Worm (Caenorhabditis elegans): ENCODE results near the gene dnj-8.

Gene dnj-8

ce11 chrII:6588605-6589292, 9.1 kb downstream of the dnj-8 start, which contains the start of gene icd-1 (continued):
- TF ChIP-seq lin-26 (GFP tag; IDR thresholded peaks at IDR 0.05) (peak; percentile 45; the same call in 1 of the 2 replicates), lir-1 (GFP tag; conservative IDR thresholded peaks at IDR 0.05) (peak; percentile 85), him-1 (tag; optimal IDR thresholded peaks at IDR 0.05) (peak; percentile 63), nhr-120 (GFP tag; IDR thresholded peaks at IDR 0.05) (no peak), lin-35 (GFP tag; optimal IDR thresholded peaks at IDR 0.05) (peak in 2 of 3 experiments; percentile 67 to 88), nhr-80 (tag; optimal IDR thresholded peaks at IDR 0.05) (peak; percentile 69), D2030.7 (GFP tag; IDR thresholded peaks at IDR 0.05) (peak; percentile 89), K12H6.12 (tag; optimal IDR thresholded peaks at IDR 0.05) (peak; percentile 91), F49E8.2 (tag; optimal IDR thresholded peaks at IDR 0.05; ENCODE audit: insufficient read depth) (peak; percentile 96), unc-62 (GFP tag; optimal IDR thresholded peaks at IDR 0.05) (peak; percentile 95), madf-6 (GFP tag; IDR thresholded peaks at IDR 0.05) (peak; percentile 92), athp-1 (tag; optimal IDR thresholded peaks at IDR 0.05) (peak; percentile 91), fkh-3 (tag; optimal IDR thresholded peaks at IDR 0.05) (no peak), rcor-1 (GFP tag; IDR thresholded peaks at IDR 0.05) (peak; percentile 93), gei-17 (GFP tag; optimal IDR thresholded peaks at IDR 0.05) (peak; percentile 80), sea-2 (GFP tag; IDR thresholded peaks at IDR 0.05) (no peak), efl-1 (GFP tag; optimal IDR thresholded peaks at IDR 0.05) (peak; percentile 64), B0019.2 (GFP tag; conservative IDR thresholded peaks at IDR 0.05) (peak; percentile 74; the same call in 1 of the 2 replicates), chd-7 (tag; optimal IDR thresholded peaks at IDR 0.05) (peak; percentile 73), lin-54 (GFP tag; optimal IDR thresholded peaks at IDR 0.05) (peak; percentile 90), snpc-3.4 (tag; optimal IDR thresholded peaks at IDR 0.05) (peak; percentile 96), F57A8.1 (GFP tag; optimal IDR thresholded peaks at IDR 0.05) (no peak), madf-3 (GFP tag; IDR thresholded peaks at IDR 0.05) (peak; percentile 89)

- no peak for TF ChIP-seq unc-62 (GFP tag; optimal IDR thresholded peaks at IDR 0.05)
- TF ChIP-seq him-1 (tag; optimal IDR thresholded peaks at IDR 0.05) = peak; percentile 19
- peak; percentile 49 for TF ChIP-seq nhr-27 (tag; optimal IDR thresholded peaks at IDR 0.05)
- TF ChIP-seq K11D2.4 (GFP tag; IDR thresholded peaks at IDR 0.05) = no peak
- no peak for TF ChIP-seq ztf-28 (GFP tag; IDR thresholded peaks at IDR 0.05)
- TF ChIP-seq F23B12.7 (tag; optimal IDR thresholded peaks at IDR 0.05; ENCODE audit: insufficient read depth) = no peak
- peak; percentile 55 for TF ChIP-seq atf-7 (tag; optimal IDR thresholded peaks at IDR 0.05)
- no peak for TF ChIP-seq hlh-26 (GFP tag; conservative IDR thresholded peaks at IDR 0.05)
- no peak for TF ChIP-seq lag-1 (GFP tag; IDR thresholded peaks at IDR 0.05)
- TF ChIP-seq Y79H2A.3 (GFP tag; conservative IDR thresholded peaks at IDR 0.05) = no peak
- no peak for TF ChIP-seq efl-1 (GFP tag; optimal IDR thresholded peaks at IDR 0.05)
- TF ChIP-seq ZK185.1 (tag; optimal IDR thresholded peaks at IDR 0.05; ENCODE audit: poor library complexity, severe bottlenecking) = no peak
- TF ChIP-seq chd-7 (tag; optimal IDR thresholded peaks at IDR 0.05) = peak; percentile 77
- no peak for TF ChIP-seq zim-3 (tag; optimal IDR thresholded peaks at IDR 0.05)
- TF ChIP-seq sdz-38 (tag; optimal IDR thresholded peaks at IDR 0.05) = no peak
- TF ChIP-seq Y95B8A.8 (GFP tag; IDR thresholded peaks at IDR 0.05) = no peak
- no peak for TF ChIP-seq tbx-9 (tag; optimal IDR thresholded peaks at IDR 0.05; ENCODE audit: borderline replicate concordance)
- peak; percentile 67 for TF ChIP-seq snpc-1.3 (tag; optimal IDR thresholded peaks at IDR 0.05; ENCODE audit: insufficient read depth)
- peak; percentile 17 for TF ChIP-seq lsl-1 (GFP tag; optimal IDR thresholded peaks at IDR 0.05)
- TF ChIP-seq rpc-1 (optimal IDR thresholded peaks at IDR 0.05) = no peak
- TF ChIP-seq rpc-1 (tag; optimal IDR thresholded peaks at IDR 0.05) = no peak
- peak; percentile 34 for TF ChIP-seq ztf-26 (tag; optimal IDR thresholded peaks at IDR 0.05)
- TF ChIP-seq dox-1 (GFP tag; IDR thresholded peaks at IDR 0.05) = no peak; the same call in 1 of the 2 replicates
- no peak for TF ChIP-seq K12H6.12 (tag; optimal IDR thresholded peaks at IDR 0.05)
- TF ChIP-seq lir-1 (GFP tag; conservative IDR thresholded peaks at IDR 0.05) = 0 out of 2 replicates have a peak, but pooled peaks have one; percentile 30
- no peak for TF ChIP-seq lsy-27 (tag; optimal IDR thresholded peaks at IDR 0.05; ENCODE audit: borderline replicate concordance, insufficient read depth)
- TF ChIP-seq unc-130 (GFP tag; optimal IDR thresholded peaks at IDR 0.05) = peak; percentile 57
- no peak for TF ChIP-seq ceh-27 (GFP tag; optimal IDR thresholded peaks at IDR 0.05)
These were observed 10.5 kb downstream of the dnj-8 start, which contains the start of gene C56C10.7 for ce11 chrII:6587264-6587870. Gene C56C10.7, minus strand, starts transcription at chrII:6587575.

All from whole organism, young adult.